Worm (Caenorhabditis elegans) whole organism, midembryonic: ENCODE results near the gene pat-9.

Source experiments
- ref-1 ChIP-seq: fragments of 200-800 bp; sonication (Bioruptor generic); conservative IDR thresholded peaks from 2 replicates; pipeline ENCODE4 v1.3.6; 2022; ENCODE audit warnings: missing genetic modification reagents, missing genetic modification characterization, missing compliant biosample characterization
- ztf-23 ChIP-seq: fragments of 200-800 bp; sonication (Bioruptor generic); IDR thresholded peaks from 2 replicates; pipeline ENCODE4 v1.3.6; 2022; ENCODE audit warnings: missing genetic modification reagents, missing genetic modification characterization, missing compliant biosample characterization
- ztf-29 ChIP-seq: fragments of 200-800 bp; sonication (Bioruptor generic); IDR thresholded peaks from 2 replicates; pipeline ENCODE4 v1.3.6; 2022; ENCODE audit warnings: missing genetic modification reagents, missing genetic modification characterization, missing compliant biosample characterization

ce11 chrX:16575262-16575661 lies 38.6 kb downstream of the pat-9 start:
- TF ChIP-seq ztf-29 = no peak
- no peak for TF ChIP-seq ztf-23
- no peak for TF ChIP-seq ref-1 (GFP tag; lab: Robert Waterston, UW)
